Worm (Caenorhabditis elegans): ENCODE data around the gene cht-3.

cht-3 gene

DNA sequence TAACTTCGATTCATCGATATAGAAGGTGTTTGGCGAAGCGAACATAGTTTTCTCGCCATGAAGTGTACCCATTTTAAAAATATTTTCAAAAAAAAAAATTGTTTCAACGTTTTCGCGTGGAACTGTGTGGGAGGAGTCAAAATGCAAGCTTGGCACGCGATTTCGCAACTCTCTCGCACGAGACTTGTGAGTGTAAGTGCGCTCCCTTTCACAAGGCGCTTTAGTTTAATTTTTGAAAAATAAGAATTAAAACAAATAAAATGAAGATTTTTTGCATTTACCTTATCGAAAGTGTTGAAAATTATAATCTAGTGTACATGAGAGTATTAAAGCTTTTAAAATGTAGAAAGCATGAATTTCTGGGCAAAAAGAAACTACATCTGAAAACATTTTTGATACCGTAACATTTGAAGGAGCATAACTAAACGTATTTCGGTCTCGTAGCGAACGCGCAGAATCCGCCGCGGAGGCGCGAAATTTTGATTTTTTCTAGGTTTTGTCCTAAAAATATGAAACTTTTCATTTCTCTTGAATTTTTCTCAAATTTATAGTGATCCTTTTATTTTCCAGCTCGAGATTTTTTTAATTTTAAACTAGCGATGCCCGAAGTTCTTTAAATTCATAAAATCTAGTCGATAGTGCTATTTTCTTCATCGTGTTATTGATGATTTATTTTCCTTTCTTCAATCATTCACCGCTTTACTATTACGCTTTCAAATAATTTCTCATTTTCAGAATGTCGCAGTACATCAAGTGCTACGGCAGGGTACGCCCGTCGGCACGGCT, 36.2 kb downstream of the cht-3 start, which contains the start of the genes cogc-2 and klp-18 (continued):
- TF ChIP-seq unc-55 (GFP tag; optimal IDR thresholded peaks at IDR 0.05) (no peak), fkh-10 (GFP tag; optimal IDR thresholded peaks at IDR 0.05) (peak; percentile 4), sox-4 (tag; optimal IDR thresholded peaks at IDR 0.05) (peak; percentile 67), sdc-2 (tag; optimal IDR thresholded peaks at IDR 0.05) (peak; percentile 45), odd-2 (tag; optimal IDR thresholded peaks at IDR 0.05) (peak; percentile 16), K09A11.1 (tag; optimal IDR thresholded peaks at IDR 0.05; ENCODE audit: insufficient read depth) (peak; percentile 53), ceh-48 (tag; optimal IDR thresholded peaks at IDR 0.05) (peak; percentile 20), hlh-6 (tag; optimal IDR thresholded peaks at IDR 0.05) (no peak), madf-2 (tag; optimal IDR thresholded peaks at IDR 0.05) (peak; percentile 30), pag-3 (tag; optimal IDR thresholded peaks at IDR 0.05; ENCODE audit: borderline replicate concordance) (no peak), lin-11 (tag; optimal IDR thresholded peaks at IDR 0.05) (peak; percentile 29), ahr-1 (tag; optimal IDR thresholded peaks at IDR 0.05) (peak; percentile 47), ceh-14 (tag; optimal IDR thresholded peaks at IDR 0.05) (peak; percentile 62), sox-2 (GFP tag; IDR thresholded peaks at IDR 0.05) (no peak), che-1 (tag; optimal IDR thresholded peaks at IDR 0.05) (peak; percentile 47), nhr-232 (tag; optimal IDR thresholded peaks at IDR 0.05) (peak; percentile 18), unc-3 (GFP tag; conservative IDR thresholded peaks at IDR 0.05) (no peak), unc-3 (tag; optimal IDR thresholded peaks at IDR 0.05) (peak; percentile 45)

DNA sequence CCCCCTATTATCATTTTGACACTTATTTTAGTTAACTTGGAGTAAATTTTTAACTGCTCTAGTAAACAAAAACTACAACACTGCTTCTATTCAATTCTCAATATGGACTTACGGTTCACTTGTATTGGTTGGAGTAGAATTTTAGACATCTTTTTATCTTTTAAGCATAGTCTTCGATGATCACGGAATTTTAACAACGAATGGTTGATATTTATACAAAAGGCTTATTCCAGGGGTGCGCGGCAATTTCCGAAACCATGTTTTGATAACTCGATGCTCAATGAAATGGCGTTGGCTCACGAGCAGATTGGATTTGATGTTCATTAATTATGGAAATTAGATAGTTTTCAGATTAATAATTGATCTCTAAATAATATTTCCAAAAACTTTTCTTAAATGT, 40.0 kb downstream of the cht-3 start:
- TF ChIP-seq hlh-13 (GFP tag; optimal IDR thresholded peaks at IDR 0.05): no peak
- no peak for TF ChIP-seq pax-1 (tag; optimal IDR thresholded peaks at IDR 0.05)
- TF ChIP-seq ceh-9 (tag; optimal IDR thresholded peaks at IDR 0.05): no peak
- no peak for TF ChIP-seq che-1 (tag; optimal IDR thresholded peaks at IDR 0.05)
- no peak for TF ChIP-seq hlh-15 (tag; optimal IDR thresholded peaks at IDR 0.05)
- no peak for TF ChIP-seq C38D4.7 (GFP tag; optimal IDR thresholded peaks at IDR 0.05)
- no peak for TF ChIP-seq K09A11.1 (tag; optimal IDR thresholded peaks at IDR 0.05; ENCODE audit: insufficient read depth)
- no peak for TF ChIP-seq ceh-30 (tag; optimal IDR thresholded peaks at IDR 0.05)
- TF ChIP-seq elt-2 (tag; optimal IDR thresholded peaks at IDR 0.05): no peak

DNA sequence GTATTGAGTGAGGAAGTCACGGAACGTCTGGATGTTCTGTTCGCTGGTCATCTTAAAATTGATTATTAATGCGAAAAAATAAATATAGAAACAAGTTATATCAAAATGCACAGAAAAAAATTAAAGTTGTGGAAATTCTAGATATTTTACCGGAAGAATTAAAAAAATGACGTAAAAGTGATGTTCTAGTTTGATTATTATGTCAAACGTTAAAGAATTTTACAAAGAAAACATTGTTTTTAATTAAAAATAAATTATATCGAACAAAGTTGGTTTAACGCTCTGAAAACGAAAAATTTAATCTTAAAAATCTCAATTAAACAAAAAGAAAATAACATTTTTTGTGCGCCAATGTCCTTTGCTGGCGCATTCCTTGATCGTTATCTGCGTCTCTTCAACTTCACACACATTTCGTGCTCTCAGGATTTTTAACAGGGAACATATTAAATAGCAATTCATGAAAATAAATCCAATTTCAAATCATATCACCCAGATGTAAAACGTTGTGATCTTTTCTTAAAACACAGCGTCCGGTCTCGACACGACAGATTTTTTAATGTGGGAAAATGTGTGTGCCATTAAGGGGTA, 41.2 kb downstream of the cht-3 start, which contains the start of gene tin-9.1:
tin-9.1 (minus strand) TSS at position 51 of the 588 bp plus-strand sequence.
- TF ChIP-seq ztf-16 (tag; optimal IDR thresholded peaks at IDR 0.05) (no peak), nfya-1 (tag; optimal IDR thresholded peaks at IDR 0.05) (peak; percentile 32), unc-42 (tag; optimal IDR thresholded peaks at IDR 0.05) (peak; percentile 8)

ce11 chrIV:7045362-7045936, 42.0 kb downstream of the cht-3 start:
- peak; percentile 19 for TF ChIP-seq elt-2 (tag; optimal IDR thresholded peaks at IDR 0.05)
- TF ChIP-seq pros-1 (tag; optimal IDR thresholded peaks at IDR 0.05): no peak

DNA sequence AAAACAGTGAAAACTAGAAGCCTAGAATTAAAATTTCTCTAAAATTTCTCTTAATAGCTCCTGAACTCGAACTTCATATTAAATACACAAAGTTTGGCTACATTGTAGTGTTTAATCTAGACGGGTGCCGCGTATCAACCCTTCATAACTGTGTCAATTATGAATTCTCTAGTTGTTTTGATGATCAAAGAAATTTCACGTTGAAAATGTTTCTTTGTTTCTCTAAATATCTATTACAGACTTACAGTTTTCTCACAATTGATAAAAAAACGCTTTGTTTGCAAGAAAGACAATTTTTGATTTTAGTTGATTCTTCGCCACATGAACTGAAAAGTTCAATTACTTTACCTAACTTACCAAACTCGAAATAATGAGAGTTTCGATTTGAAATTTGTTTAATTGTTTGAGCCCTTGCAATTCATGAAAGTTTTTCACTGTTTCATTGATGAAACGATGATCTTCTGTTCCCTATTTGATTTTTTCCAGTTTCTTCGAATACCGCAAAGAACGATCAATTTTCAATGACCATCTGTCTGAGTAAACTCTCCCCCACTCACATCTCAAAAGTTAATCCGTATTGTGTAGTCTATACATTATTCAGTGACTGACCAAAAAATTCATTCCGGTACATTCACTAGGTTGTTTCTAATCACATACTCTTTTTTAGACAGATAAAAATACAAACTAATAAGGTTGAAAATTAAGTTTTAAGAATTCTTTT, 43.4 kb downstream of the cht-3 start:
- TF ChIP-seq lim-6 (tag; optimal IDR thresholded peaks at IDR 0.05): no peak
- no peak for TF ChIP-seq tbx-7 (tag; optimal IDR thresholded peaks at IDR 0.05)
- no peak for TF ChIP-seq ttx-3 (tag; optimal IDR thresholded peaks at IDR 0.05)
- TF ChIP-seq hlh-13 (GFP tag; optimal IDR thresholded peaks at IDR 0.05): no peak
- no peak for TF ChIP-seq unc-55 (GFP tag; optimal IDR thresholded peaks at IDR 0.05)
- no peak for TF ChIP-seq sdc-2 (tag; optimal IDR thresholded peaks at IDR 0.05)
- no peak for TF ChIP-seq rnt-1 (tag; optimal IDR thresholded peaks at IDR 0.05)
- no peak for TF ChIP-seq ceh-34 (tag; optimal IDR thresholded peaks at IDR 0.05)
- no peak for TF ChIP-seq nhr-11 (tag; optimal IDR thresholded peaks at IDR 0.05)
- no peak for TF ChIP-seq pag-3 (tag; optimal IDR thresholded peaks at IDR 0.05; ENCODE audit: borderline replicate concordance)

All from whole organism, late embryonic.